Fruit fly (Drosophila melanogaster): ENCODE results near the gene CG5478.

The CG5478 gene

DNA sequence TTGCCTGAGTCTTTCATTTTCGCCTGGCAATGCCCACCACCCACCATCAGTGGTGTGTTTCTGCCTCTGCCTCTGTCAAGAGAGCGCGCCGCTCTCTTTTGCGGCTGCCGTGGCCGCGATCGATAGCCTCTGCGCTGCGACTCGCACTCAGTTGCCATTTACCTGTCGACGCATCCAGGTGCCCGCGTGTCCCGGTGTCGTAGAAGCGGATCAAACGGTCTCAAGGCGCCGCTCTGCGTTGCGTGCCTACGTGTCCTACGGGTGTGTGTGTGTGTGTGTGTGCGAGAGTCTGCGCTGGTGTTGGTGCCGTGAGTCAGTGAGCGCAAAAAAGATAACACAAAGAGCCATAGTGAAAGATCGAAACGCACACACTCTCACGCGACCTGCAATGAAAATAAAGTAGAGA lies 12.8 kb downstream of the CG5478 start, which contains the start of gene Fbxl7 (continued):
- no peak; the same call in 1 of the 2 replicates for TF ChIP-seq hbn (GFP tag; IDR thresholded peaks at IDR 0.05; ENCODE audit: partially characterized antibody)
- TF ChIP-seq fd3F (GFP tag; optimal IDR thresholded peaks at IDR 0.05), result no peak
- no peak for TF ChIP-seq CoRest (tag; optimal IDR thresholded peaks at IDR 0.05)
- TF ChIP-seq bbx (GFP tag; IDR thresholded peaks at IDR 0.05; ENCODE audit: partially characterized antibody), result peak; percentile 51
- no peak for TF ChIP-seq Elba2 (GFP tag; optimal IDR thresholded peaks at IDR 0.05)
- no peak for TF ChIP-seq insv (GFP tag; optimal IDR thresholded peaks at IDR 0.05)
- TF ChIP-seq dati (GFP tag; IDR thresholded peaks at IDR 0.05), result no peak
- TF ChIP-seq grn (GFP tag; optimal IDR thresholded peaks at IDR 0.05), result no peak
- no peak for TF ChIP-seq Hmx (GFP tag; optimal IDR thresholded peaks at IDR 0.05)
- TF ChIP-seq trem (tag; optimal IDR thresholded peaks at IDR 0.05), result no peak
- TF ChIP-seq CG42726 (GFP tag; IDR thresholded peaks at IDR 0.05; ENCODE audit: partially characterized antibody), result peak; percentile 64; the same call in 1 of the 2 replicates
- no peak for TF ChIP-seq scrt (GFP tag; optimal IDR thresholded peaks at IDR 0.05)
- no peak for TF ChIP-seq CG4730 (GFP tag; IDR thresholded peaks at IDR 0.05)
- no peak for TF ChIP-seq run (tag; optimal IDR thresholded peaks at IDR 0.05)
- TF ChIP-seq CG2712 (tag; optimal IDR thresholded peaks at IDR 0.05), result peak; percentile 4
- TF ChIP-seq corto (GFP tag; optimal IDR thresholded peaks at IDR 0.05), result no peak
- TF ChIP-seq btn (GFP tag; optimal IDR thresholded peaks at IDR 0.05), result no peak
- no peak for TF ChIP-seq CG13424 (tag; optimal IDR thresholded peaks at IDR 0.05)
- TF ChIP-seq abd-A (tag; optimal IDR thresholded peaks at IDR 0.05), result peak; percentile 8
- no peak for TF ChIP-seq CG6654 (GFP tag; optimal IDR thresholded peaks at IDR 0.05)
- TF ChIP-seq CG31365 (tag; optimal IDR thresholded peaks at IDR 0.05), result no peak
- TF ChIP-seq Sry-β (GFP tag; optimal IDR thresholded peaks at IDR 0.05), result no peak
- TF ChIP-seq cwo (GFP tag; optimal IDR thresholded peaks at IDR 0.05), result no peak
- no peak for TF ChIP-seq CG30403 (GFP tag; optimal IDR thresholded peaks at IDR 0.05)
- peak; percentile 93 for TF ChIP-seq z (GFP tag; IDR thresholded peaks at IDR 0.05)
- TF ChIP-seq Sin3A (optimal IDR thresholded peaks at IDR 0.05), result no peak
- no peak for TF ChIP-seq vnd (GFP tag; IDR thresholded peaks at IDR 0.05; ENCODE audit: partially characterized antibody)
- no peak for TF ChIP-seq p53 (GFP tag; optimal IDR thresholded peaks at IDR 0.05)
- TF ChIP-seq ci (GFP tag; IDR thresholded peaks at IDR 0.05), result peak; percentile 69; the same call in 2 of the 3 replicates
- TF ChIP-seq Med (GFP tag), result peak; percentile 77
- TF ChIP-seq CG2120 (GFP tag; optimal IDR thresholded peaks at IDR 0.05), result no peak
- TF ChIP-seq lov (optimal IDR thresholded peaks at IDR 0.05), result no peak
- peak; percentile 52; the same call in 1 of the 3 replicates for TF ChIP-seq lov (GFP tag; IDR thresholded peaks at IDR 0.05)
- peak; percentile 93 for TF ChIP-seq Jarid2 (GFP tag; optimal IDR thresholded peaks at IDR 0.05)
- no peak for TF ChIP-seq CG6254 (GFP tag; optimal IDR thresholded peaks at IDR 0.05)
- TF ChIP-seq gfzf (GFP tag; optimal IDR thresholded peaks at IDR 0.05), result no peak
- TF ChIP-seq Side (GFP tag; optimal IDR thresholded peaks at IDR 0.05), result peak; percentile 60
- no peak for TF ChIP-seq Scr (GFP tag; IDR thresholded peaks at IDR 0.05; ENCODE audit: partially characterized antibody)
- TF ChIP-seq hth (optimal IDR thresholded peaks at IDR 0.05), result no peak
- TF ChIP-seq crol (GFP tag; IDR thresholded peaks at IDR 0.05), result peak; percentile 54; the same call in 1 of the 2 replicates
- TF ChIP-seq CG8478 (optimal IDR thresholded peaks at IDR 0.05), result peak; percentile 87
- TF ChIP-seq CG9932 (GFP tag; IDR thresholded peaks at IDR 0.05), result no peak
- no peak for TF ChIP-seq da (GFP tag; optimal IDR thresholded peaks at IDR 0.05)
- TF ChIP-seq CG17802 (tag; optimal IDR thresholded peaks at IDR 0.05), result no peak
- TF ChIP-seq chm (GFP tag; IDR thresholded peaks at IDR 0.05), result peak; percentile 75
- no peak for TF ChIP-seq sna (GFP tag; IDR thresholded peaks at IDR 0.05; ENCODE audit: partially characterized antibody)
- no peak for TF ChIP-seq her (GFP tag; optimal IDR thresholded peaks at IDR 0.05)
- 0 out of 2 replicates have a peak, but pooled peaks have one; percentile 27 for TF ChIP-seq Awh (GFP tag; IDR thresholded peaks at IDR 0.05)
- TF ChIP-seq CG8924 (tag; optimal IDR thresholded peaks at IDR 0.05), result peak; percentile 35
- no peak for TF ChIP-seq NC2α (GFP tag; optimal IDR thresholded peaks at IDR 0.05)
- no peak for TF ChIP-seq CG13775 (GFP tag; optimal IDR thresholded peaks at IDR 0.05)
- TF ChIP-seq CG15479 (GFP tag; optimal IDR thresholded peaks at IDR 0.05), result peak; percentile 92

Measured in whole organism, embryonic.